Fruit fly (Drosophila melanogaster) whole organism: Measurements from ENCODE around the gene eys.

ENCODE experiments used
- CG8478 ChIP-seq: fragments of >200 bp; optimal IDR thresholded peaks from 2 replicates; lab custom pipeline; 2018; ENCODE audit warnings: inconsistent platforms
- pan ChIP-seq: fragments of >200 bp; optimal IDR thresholded peaks from 2 replicates; lab custom pipeline; 2017
- psq ChIP-seq: fragments of >200 bp; optimal IDR thresholded peaks from 2 replicates; lab custom pipeline; 2017
- usp ChIP-seq: fragments of >200 bp; optimal IDR thresholded peaks from 2 replicates; lab custom pipeline; 2017; ENCODE audit warnings: missing biosample characterization, missing genetic modification characterization, mixed read lengths

- TF ChIP-seq psq (lab: Kevin White, UChicago) (no peak), pan (lab: Kevin White, UChicago) (no peak), CG8478 (lab: Kevin White, UChicago) (no peak), usp (no peak)
Measured at dm6 chr2L:2399897-2400296, 88.4 kb downstream of the eys start, which contains the start of gene VGlut.
